Worm (Caenorhabditis elegans) whole organism, L4 larva: ENCODE measurements around the gene dot-1.2.

Experiments
- R02D3.7 ChIP-seq: fragments of 150-350 bp; sonication (generic microtip); optimal IDR thresholded peaks from 3 replicates; lab custom pipeline; 2014; ENCODE audit warnings: missing biosample characterization, missing genetic modification characterization
- Y48G9A.11 ChIP-seq: fragments of 200-800 bp; sonication (Bioruptor generic); IDR thresholded peaks from 2 replicates; pipeline ENCODE4 v1.3.6; 2022; ENCODE audit warnings: missing genetic modification reagents, missing genetic modification characterization, missing compliant biosample characterization
- aly-2 ChIP-seq: sonication (generic microtip); optimal IDR thresholded peaks from 2 replicates; lab custom pipeline; 2018; ENCODE audit warnings: missing biosample characterization, missing genetic modification characterization
- daf-12 ChIP-seq: fragments of 150-350 bp; optimal IDR thresholded peaks from 2 replicates; lab custom pipeline; 2014; ENCODE audit warnings: missing biosample characterization, missing genetic modification reagents, missing genetic modification characterization
- jun-1 ChIP-seq: fragments of 150-350 bp; optimal IDR thresholded peaks from 2 replicates; lab custom pipeline; 2014; ENCODE audit warnings: missing biosample characterization, missing genetic modification reagents, missing genetic modification characterization
- lin-39 ChIP-seq: fragments of 150-350 bp; optimal IDR thresholded peaks from 2 replicates; lab custom pipeline; 2014; ENCODE audit warnings: missing biosample characterization, missing genetic modification reagents, missing genetic modification characterization
- lir-3 ChIP-seq: sonication (generic microtip); optimal IDR thresholded peaks from 2 replicates; lab custom pipeline; 2016; ENCODE audit warnings: mild to moderate bottlenecking, missing genetic modification characterization, missing compliant biosample characterization
- mep-1 ChIP-seq: fragments of 150-350 bp; sonication (generic microtip); optimal IDR thresholded peaks from 3 replicates; lab custom pipeline; 2014; ENCODE audit warnings: missing biosample characterization, missing genetic modification characterization
- mes-2 ChIP-seq: sonication (generic microtip); optimal IDR thresholded peaks from 2 replicates; lab custom pipeline; 2016; ENCODE audit warnings: missing genotype, mild to moderate bottlenecking, missing genetic modification characterization, missing compliant biosample characterization; ENCODE audit not compliant: poor library complexity, severe bottlenecking
- mxl-2 ChIP-seq: fragments of 200-800 bp; sonication (Bioruptor generic); conservative IDR thresholded peaks from 2 replicates; pipeline ENCODE4 v1.3.6; 2022; ENCODE audit warnings: missing genetic modification reagents, missing genetic modification characterization, missing compliant biosample characterization
- nhr-25 ChIP-seq: sonication (generic microtip); optimal IDR thresholded peaks from 2 replicates; lab custom pipeline; 2017; ENCODE audit warnings: missing genetic modification characterization, mild to moderate bottlenecking, missing compliant biosample characterization, antibody characterized with exemption, moderate library complexity, borderline replicate concordance; ENCODE audit not compliant: insufficient read depth
- unc-62 ChIP-seq, 3 experiments: fragments of 150-350 bp in 1 of 3; sonication (generic microtip); optimal IDR thresholded peaks in 2 of 3; peaks in 1 of 3; 1 replicate in 1 of 3; 2 replicates in 2 of 3; lab custom pipeline; 2014 to 2017; ENCODE audit warnings: missing biosample characterization in 3 of 3, missing genetic modification characterization in 3 of 3, missing genetic modification reagents in 3 of 3, missing genotype in 1 of 3
- ztf-11 ChIP-seq: fragments of 150-350 bp; optimal IDR thresholded peaks from 2 replicates; lab custom pipeline; 2014; ENCODE audit warnings: missing biosample characterization, missing genetic modification characterization

- TF ChIP-seq R02D3.7 (no peak), mes-2 (tag; lab: Kevin White, UChicago) (no peak), mep-1 (tag; lab: Kevin White, UChicago) (no peak), daf-12 (no peak), unc-62 (GFP tag; optimal IDR thresholded peaks at IDR 0.05 in 1 of 2; lab: Kevin White, UChicago) (no peak), unc-62 (tag; optimal IDR thresholded peaks at IDR 0.05; lab: Kevin White, UChicago) (no peak), mxl-2 (GFP tag; lab: Robert Waterston, UW) (no peak), jun-1 (tag; lab: Kevin White, UChicago) (no peak), nhr-25 (tag; lab: Kevin White, UChicago) (no peak), aly-2 (tag; lab: Kevin White, UChicago) (no peak), ztf-11 (tag; lab: Kevin White, UChicago) (no peak), lin-39 (tag; lab: Kevin White, UChicago) (no peak), lir-3 (tag; lab: Kevin White, UChicago) (no peak), Y48G9A.11 (GFP tag; lab: Robert Waterston, UW) (no peak)
Measured at ce11 chrX:11907263-11907662, 38.1 kb upstream of the dot-1.2 start, which contains the start of gene Y62H9A.11.
